Worm (Caenorhabditis elegans): ENCODE data around the gene col-186.
A peak's percentile ranks its signal among the peaks of the same experiment; 100 is the strongest.

col-186 gene

ce11 chrX:15917000-15917399 is 34.3 kb upstream of the col-186 start, which contains the start of the genes F31B9.4 and F31B9.2:
F31B9.4 (minus strand) TSS chrX:15917100.
F31B9.2 (plus strand) TSS chrX:15917367.
- TF ChIP-seq nhr-237 (tag; optimal IDR thresholded peaks at IDR 0.05) (no peak), fkh-10 (GFP tag; optimal IDR thresholded peaks at IDR 0.05) (no peak), egl-27 (tag; optimal IDR thresholded peaks at IDR 0.05) (no peak), fkh-2 (tag; optimal IDR thresholded peaks at IDR 0.05) (no peak), R02D3.7 (tag; optimal IDR thresholded peaks at IDR 0.05) (no peak), skn-1 (tag; optimal IDR thresholded peaks at IDR 0.05) (no peak), elt-1 (tag; optimal IDR thresholded peaks at IDR 0.05) (no peak), unc-39 (tag; optimal IDR thresholded peaks at IDR 0.05) (no peak), ceh-28 (tag; optimal IDR thresholded peaks at IDR 0.05) (no peak), elt-3 (tag; optimal IDR thresholded peaks at IDR 0.05) (no peak), lsy-12 (tag; optimal IDR thresholded peaks at IDR 0.05) (no peak), zag-1 (tag; optimal IDR thresholded peaks at IDR 0.05) (no peak), mml-1 (tag; optimal IDR thresholded peaks at IDR 0.05) (no peak), ama-1 (optimal IDR thresholded peaks at IDR 0.05) (no peak), unc-62 (GFP tag; optimal IDR thresholded peaks at IDR 0.05) (no peak), lin-15B (tag; optimal IDR thresholded peaks at IDR 0.05) (no peak), tbx-2 (tag; optimal IDR thresholded peaks at IDR 0.05) (no peak)

ce11 chrX:15919372-15919771 is 31.9 kb upstream of the col-186 start, which contains the start of gene F31B9.7:
F31B9.7 (plus strand) TSS chrX:15919672.
- no peak for TF ChIP-seq aly-2 (tag; optimal IDR thresholded peaks at IDR 0.05)
- no peak for TF ChIP-seq hmg-11 (tag; optimal IDR thresholded peaks at IDR 0.05)
- TF ChIP-seq fkh-10 (GFP tag; optimal IDR thresholded peaks at IDR 0.05) = no peak
- TF ChIP-seq daf-12 (tag; optimal IDR thresholded peaks at IDR 0.05) = no peak
- no peak for TF ChIP-seq sea-2 (GFP tag; optimal IDR thresholded peaks at IDR 0.05)
- TF ChIP-seq snpc-4 (tag; optimal IDR thresholded peaks at IDR 0.05) = no peak
- no peak for TF ChIP-seq mdl-1 (tag; optimal IDR thresholded peaks at IDR 0.05)

ce11 chrX:15923440-15923839 is 27.9 kb upstream of the col-186 start, which contains the start of gene F31B9.3:
F31B9.3 (plus strand) TSS chrX:15923740.
- no peak for TF ChIP-seq elt-2 (tag; optimal IDR thresholded peaks at IDR 0.05)

ce11 chrX:15932859-15933258 is 18.4 kb upstream of the col-186 start:
- TF ChIP-seq snpc-4 (tag; optimal IDR thresholded peaks at IDR 0.05) (peak; percentile 22), R02D3.7 (tag; optimal IDR thresholded peaks at IDR 0.05) (no peak)

- no peak for TF ChIP-seq mdl-1 (tag; optimal IDR thresholded peaks at IDR 0.05)
- no peak for TF ChIP-seq nhr-28 (tag; optimal IDR thresholded peaks at IDR 0.05)
- TF ChIP-seq lsy-12 (tag; optimal IDR thresholded peaks at IDR 0.05) = no peak
- TF ChIP-seq nfya-1 (tag; optimal IDR thresholded peaks at IDR 0.05; ENCODE audit: insufficient read depth) = no peak
- TF ChIP-seq elt-1 (tag; optimal IDR thresholded peaks at IDR 0.05) = no peak
- no peak for TF ChIP-seq ceh-9 (tag; optimal IDR thresholded peaks at IDR 0.05)
Measured at ce11 chrX:15937854-15938253, 13.4 kb upstream of the col-186 start.

ce11 chrX:15939224-15939623 is 12.1 kb upstream of the col-186 start, which contains the start of gene mrp-3:
mrp-3 (minus strand) TSS chrX:15939324.
- TF ChIP-seq daf-12 (tag; optimal IDR thresholded peaks at IDR 0.05) (no peak), elt-3 (tag; optimal IDR thresholded peaks at IDR 0.05) (no peak), nhr-43 (tag; optimal IDR thresholded peaks at IDR 0.05; ENCODE audit: poor library complexity, severe bottlenecking) (no peak), ama-1 (optimal IDR thresholded peaks at IDR 0.05) (no peak)

- TF ChIP-seq nhr-25 (tag; optimal IDR thresholded peaks at IDR 0.05) = no peak
- TF ChIP-seq zag-1 (tag; optimal IDR thresholded peaks at IDR 0.05) = no peak
- no peak for TF ChIP-seq ceh-16 (tag; optimal IDR thresholded peaks at IDR 0.05)
- TF ChIP-seq nhr-23 (tag; optimal IDR thresholded peaks at IDR 0.05) = no peak
- TF ChIP-seq fos-1 (tag; optimal IDR thresholded peaks at IDR 0.05) = no peak
- TF ChIP-seq R02D3.7 (tag; optimal IDR thresholded peaks at IDR 0.05) = no peak
- no peak for TF ChIP-seq nfya-1 (tag; optimal IDR thresholded peaks at IDR 0.05; ENCODE audit: insufficient read depth)
- peak; percentile 86 for TF ChIP-seq pqm-1 (tag; optimal IDR thresholded peaks at IDR 0.05)
- TF ChIP-seq jun-1 (tag; optimal IDR thresholded peaks at IDR 0.05) = peak; percentile 30
- TF ChIP-seq sea-2 (GFP tag; optimal IDR thresholded peaks at IDR 0.05) = no peak
- TF ChIP-seq nhr-76 (tag; optimal IDR thresholded peaks at IDR 0.05) = no peak
- no peak for TF ChIP-seq ceh-9 (tag; optimal IDR thresholded peaks at IDR 0.05)
- no peak for TF ChIP-seq egl-5 (tag; optimal IDR thresholded peaks at IDR 0.05)
- TF ChIP-seq elt-3 (tag; optimal IDR thresholded peaks at IDR 0.05) = no peak
- TF ChIP-seq elt-1 (tag; optimal IDR thresholded peaks at IDR 0.05) = no peak
- no peak for TF ChIP-seq ceh-28 (tag; optimal IDR thresholded peaks at IDR 0.05)
- TF ChIP-seq egl-27 (tag; optimal IDR thresholded peaks at IDR 0.05) = no peak
- no peak for TF ChIP-seq lin-15B (tag; optimal IDR thresholded peaks at IDR 0.05)
- TF ChIP-seq fkh-10 (GFP tag; optimal IDR thresholded peaks at IDR 0.05) = no peak
- no peak for TF ChIP-seq lsy-12 (tag; optimal IDR thresholded peaks at IDR 0.05)
- peak; percentile 64 for TF ChIP-seq pha-4 (tag; optimal IDR thresholded peaks at IDR 0.05)
- TF ChIP-seq ztf-4 (tag; optimal IDR thresholded peaks at IDR 0.05) = no peak
- TF ChIP-seq skn-1 (tag; optimal IDR thresholded peaks at IDR 0.05) = no peak
- TF ChIP-seq elt-2 (tag; optimal IDR thresholded peaks at IDR 0.05) = peak; percentile 84
- TF ChIP-seq ceh-82 (tag; optimal IDR thresholded peaks at IDR 0.05) = no peak
Measured at ce11 chrX:15939759-15940334, 11.4 kb upstream of the col-186 start.

Measured in whole organism, L3 larva.